Worm (Caenorhabditis elegans) whole organism, late embryonic: Measurements from ENCODE around the gene irg-2.

Experiments used
- ama-1 ChIP-seq: fragments of 150-350 bp; optimal IDR thresholded peaks from 2 replicates; lab custom pipeline; 2014
- nhr-11 ChIP-seq: fragments of 150-350 bp; optimal IDR thresholded peaks from 2 replicates; lab custom pipeline; 2014; ENCODE audit warnings: missing biosample characterization, missing genetic modification characterization
- nhr-232 ChIP-seq: sonication (generic microtip); optimal IDR thresholded peaks from 2 replicates; lab custom pipeline; 2016; ENCODE audit warnings: missing genetic modification characterization, missing compliant biosample characterization
- pag-3 ChIP-seq: sonication (generic microtip); optimal IDR thresholded peaks from 2 replicates; lab custom pipeline; 2016; ENCODE audit warnings: missing compliant biosample characterization, missing genetic modification characterization, borderline replicate concordance

- TF ChIP-seq nhr-232 (tag; lab: Kevin White, UChicago) (no peak), nhr-11 (no peak), pag-3 (tag; lab: Kevin White, UChicago) (no peak), ama-1 (no peak)
These were observed 36.8 kb upstream of the irg-2 start, which contains the start of gene srh-8 for ce11 chrV:4005219-4005618.
